Worm (Caenorhabditis elegans) whole organism, late embryonic: ENCODE data around the gene T14B4.5.

Experiments
- C08G9.2 ChIP-seq: sonication (generic microtip); optimal IDR thresholded peaks from 2 replicates; lab custom pipeline; 2016; ENCODE audit warnings: mild to moderate bottlenecking, missing genetic modification characterization, moderate library complexity, missing compliant biosample characterization
- che-1 ChIP-seq: sonication (generic microtip); optimal IDR thresholded peaks from 2 replicates; lab custom pipeline; 2016; ENCODE audit warnings: mild to moderate bottlenecking, missing genetic modification characterization, missing compliant biosample characterization
- dmd-4 ChIP-seq: sonication (generic microtip); optimal IDR thresholded peaks from 2 replicates; lab custom pipeline; 2016; ENCODE audit warnings: borderline replicate concordance, missing genetic modification characterization, missing compliant biosample characterization
- elt-2 ChIP-seq: sonication (generic microtip); optimal IDR thresholded peaks from 2 replicates; lab custom pipeline; 2016; ENCODE audit warnings: missing genetic modification reagents, missing genetic modification characterization, missing compliant biosample characterization
- elt-4 ChIP-seq: sonication (generic microtip); optimal IDR thresholded peaks from 2 replicates; lab custom pipeline; 2016; ENCODE audit warnings: missing genetic modification characterization, missing compliant biosample characterization
- fkh-10 ChIP-seq: fragments of 150-350 bp; optimal IDR thresholded peaks from 2 replicates; lab custom pipeline; 2014; ENCODE audit warnings: missing biosample characterization, missing genetic modification reagents, missing genetic modification characterization
- nhr-11 ChIP-seq: fragments of 150-350 bp; optimal IDR thresholded peaks from 2 replicates; lab custom pipeline; 2014; ENCODE audit warnings: missing biosample characterization, missing genetic modification characterization
- odd-2 ChIP-seq: sonication (generic microtip); optimal IDR thresholded peaks from 2 replicates; lab custom pipeline; 2017; ENCODE audit warnings: antibody characterized with exemption, mild to moderate bottlenecking, missing genetic modification characterization, missing compliant biosample characterization
- pha-4 ChIP-seq: fragments of 150-350 bp; optimal IDR thresholded peaks from 2 replicates; lab custom pipeline; 2018; ENCODE audit warnings: missing biosample characterization, missing genetic modification reagents, missing genetic modification characterization
- pqm-1 ChIP-seq: sonication (generic microtip); optimal IDR thresholded peaks from 2 replicates; lab custom pipeline; 2016; ENCODE audit warnings: missing genetic modification characterization, missing compliant biosample characterization
- ref-2 ChIP-seq: sonication (generic microtip); optimal IDR thresholded peaks from 2 replicates; lab custom pipeline; 2016; ENCODE audit warnings: missing genetic modification characterization, missing compliant biosample characterization
- ttx-3 ChIP-seq: sonication (generic microtip); optimal IDR thresholded peaks from 2 replicates; lab custom pipeline; 2016; ENCODE audit warnings: missing genetic modification reagents, missing genetic modification characterization, missing compliant biosample characterization
- ztf-16 ChIP-seq: sonication (generic microtip); optimal IDR thresholded peaks from 2 replicates; lab custom pipeline; 2017; ENCODE audit warnings: missing genetic modification characterization, missing compliant biosample characterization

DNA sequence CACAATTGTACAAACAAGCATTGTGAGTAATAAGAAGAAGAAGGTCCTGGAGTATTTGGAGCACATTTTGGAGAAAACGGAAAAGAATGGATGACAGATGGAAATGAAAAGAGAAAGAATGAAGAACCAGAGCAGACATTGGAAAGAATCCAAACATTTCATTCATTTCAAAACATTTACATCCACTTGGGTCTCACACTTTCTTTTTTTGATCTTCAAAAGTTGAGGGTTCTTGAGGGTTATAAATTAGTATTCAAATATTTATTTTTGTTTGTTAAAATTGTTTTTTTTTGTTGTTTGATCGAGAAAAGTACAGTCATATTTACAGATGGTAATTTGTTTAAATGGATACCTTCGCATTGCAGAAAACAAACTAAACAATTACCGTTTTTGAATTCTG is 17.1 kb downstream of the T14B4.5 start, which contains the start of gene T14B4.9:
- TF ChIP-seq ttx-3 (no peak), pqm-1 (tag; lab: Kevin White, UChicago) (no peak), odd-2 (no peak), ztf-16 (no peak), fkh-10 (GFP tag; lab: Kevin White, UChicago) (no peak), che-1 (tag; lab: Kevin White, UChicago) (no peak), elt-4 (tag; lab: Kevin White, UChicago) (no peak), nhr-11 (no peak), dmd-4 (no peak), elt-2 (tag; lab: Kevin White, UChicago) (no peak), C08G9.2 (tag; lab: Kevin White, UChicago) (no peak), pha-4 (no peak), ref-2 (no peak)
